Worm (Caenorhabditis elegans): Measurements from ENCODE around the gene wnk-1.

Gene wnk-1

DNA sequence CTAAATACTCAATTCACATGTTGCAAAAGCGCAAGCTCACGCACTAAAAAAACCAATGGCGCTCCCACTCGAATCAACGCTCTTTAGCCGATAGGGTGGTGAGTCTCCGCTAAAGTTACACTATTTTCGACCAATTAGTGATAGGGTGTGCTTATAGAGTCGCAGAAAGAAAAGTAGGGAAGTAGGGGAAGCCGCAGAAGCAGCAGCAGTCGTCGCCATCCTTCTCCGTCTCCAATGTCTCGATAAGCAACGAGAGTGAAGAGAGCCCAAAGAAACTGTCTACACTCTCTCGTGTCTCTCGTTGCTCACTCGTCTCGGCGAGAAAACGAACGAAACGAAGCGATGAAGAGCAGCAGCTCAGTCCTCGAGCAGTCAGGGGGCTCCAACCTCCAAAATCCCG lies 3.1 kb upstream of the wnk-1 start (continued):
- TF ChIP-seq ztf-7 (tag; optimal IDR thresholded peaks at IDR 0.05), result no peak
- no peak for TF ChIP-seq daf-12 (tag; optimal IDR thresholded peaks at IDR 0.05)
- no peak for TF ChIP-seq zip-11 (GFP tag; IDR thresholded peaks at IDR 0.05)
- TF ChIP-seq lim-7 (GFP tag; IDR thresholded peaks at IDR 0.05), result 0 out of 2 replicates have a peak, but pooled peaks have one; percentile 5
- peak; percentile 97 for TF ChIP-seq aha-1 (tag)
- TF ChIP-seq daf-19 (GFP tag; conservative IDR thresholded peaks at IDR 0.05), result no peak
- peak in 1 of 2 experiments; percentile 69 for TF ChIP-seq hif-1 (tag; optimal IDR thresholded peaks at IDR 0.05)
- TF ChIP-seq spr-3 (GFP tag; optimal IDR thresholded peaks at IDR 0.05), result no peak
- TF ChIP-seq egl-43 (GFP tag; IDR thresholded peaks at IDR 0.05), result peak; percentile 82
- no peak for TF ChIP-seq Y75B8A.6 (GFP tag; IDR thresholded peaks at IDR 0.05)
- TF ChIP-seq fos-1 (tag; optimal IDR thresholded peaks at IDR 0.05), result no peak
- no peak for TF ChIP-seq R02D3.7 (tag; optimal IDR thresholded peaks at IDR 0.05)
- TF ChIP-seq ces-1 (GFP tag; optimal IDR thresholded peaks at IDR 0.05), result peak; percentile 26
- peak; percentile 56 for TF ChIP-seq mep-1 (tag; optimal IDR thresholded peaks at IDR 0.05)
- TF ChIP-seq nhr-41 (GFP tag; IDR thresholded peaks at IDR 0.05), result no peak
- no peak for TF ChIP-seq ztf-11 (tag; optimal IDR thresholded peaks at IDR 0.05)
- no peak for TF ChIP-seq nhr-237 (tag; optimal IDR thresholded peaks at IDR 0.05)
- no peak for TF ChIP-seq dmd-8 (GFP tag; IDR thresholded peaks at IDR 0.05)
- no peak for TF ChIP-seq cey-2 (tag; optimal IDR thresholded peaks at IDR 0.05; ENCODE audit: borderline replicate concordance, insufficient read depth)
- no peak for TF ChIP-seq Y5F2A.4 (GFP tag; optimal IDR thresholded peaks at IDR 0.05)
- TF ChIP-seq lin-29 (GFP tag; IDR thresholded peaks at IDR 0.05), result no peak
- no peak for TF ChIP-seq mxl-2 (GFP tag; conservative IDR thresholded peaks at IDR 0.05)
- TF ChIP-seq dmd-9 (GFP tag; IDR thresholded peaks at IDR 0.05), result no peak
- TF ChIP-seq aly-2 (tag; optimal IDR thresholded peaks at IDR 0.05), result no peak
- peak; percentile 67 for TF ChIP-seq hlh-11 (tag; optimal IDR thresholded peaks at IDR 0.05)
- no peak for TF ChIP-seq Y105C5A.15 (GFP tag; IDR thresholded peaks at IDR 0.05)
- no peak for TF ChIP-seq ceh-62 (tag; optimal IDR thresholded peaks at IDR 0.05)
- TF ChIP-seq zfp-2 (tag; optimal IDR thresholded peaks at IDR 0.05), result no peak
- TF ChIP-seq dve-1 (tag; optimal IDR thresholded peaks at IDR 0.05; ENCODE audit: insufficient read depth), result peak; percentile 50
- peak; percentile 77; the same call in 1 of the 2 replicates for TF ChIP-seq ceh-20 (GFP tag; IDR thresholded peaks at IDR 0.05)
- peak; percentile 74 for TF ChIP-seq hlh-30 (tag; optimal IDR thresholded peaks at IDR 0.05; ENCODE audit: insufficient read depth)
- TF ChIP-seq daf-8 (GFP tag; IDR thresholded peaks at IDR 0.05), result no peak
- peak; percentile 65; the same call in 1 of the 2 replicates for TF ChIP-seq tra-1 (GFP tag; IDR thresholded peaks at IDR 0.05)
- TF ChIP-seq ceh-82 (tag; optimal IDR thresholded peaks at IDR 0.05), result no peak
- TF ChIP-seq lin-1 (GFP tag; IDR thresholded peaks at IDR 0.05), result peak; percentile 49; the same call in 1 of the 2 replicates
- no peak for TF ChIP-seq mdt-29 (GFP tag; IDR thresholded peaks at IDR 0.05)
- no peak for TF ChIP-seq madf-5 (GFP tag; IDR thresholded peaks at IDR 0.05)
- peak; percentile 16 for TF ChIP-seq F37D6.2 (tag; optimal IDR thresholded peaks at IDR 0.05)
- TF ChIP-seq saeg-2 (GFP tag; IDR thresholded peaks at IDR 0.05), result 0 out of 2 replicates have a peak, but pooled peaks have one; percentile 8
- peak; percentile 52; the same call in 1 of the 2 replicates for TF ChIP-seq vab-7 (GFP tag; IDR thresholded peaks at IDR 0.05)
- TF ChIP-seq unc-39 (tag; optimal IDR thresholded peaks at IDR 0.05), result no peak
- no peak for TF ChIP-seq nhr-6 (tag; optimal IDR thresholded peaks at IDR 0.05)
- TF ChIP-seq madf-9 (GFP tag; conservative IDR thresholded peaks at IDR 0.05), result no peak
- no peak for TF ChIP-seq T26A8.4 (GFP tag; IDR thresholded peaks at IDR 0.05)
- no peak for TF ChIP-seq nhr-102 (tag; optimal IDR thresholded peaks at IDR 0.05)
- no peak for TF ChIP-seq skn-1 (tag; optimal IDR thresholded peaks at IDR 0.05)
- peak; percentile 5 for TF ChIP-seq fkh-10 (GFP tag; optimal IDR thresholded peaks at IDR 0.05)
- TF ChIP-seq lir-3 (tag; optimal IDR thresholded peaks at IDR 0.05), result no peak
- TF ChIP-seq mdl-1 (tag; optimal IDR thresholded peaks at IDR 0.05), result peak in 1 of 2 experiments; percentile 45
- TF ChIP-seq unc-130 (GFP tag; optimal IDR thresholded peaks at IDR 0.05), result no peak
- TF ChIP-seq nhr-42 (GFP tag; IDR thresholded peaks at IDR 0.05), result 0 out of 2 replicates have a peak, but pooled peaks have one; percentile 33
- no peak for TF ChIP-seq ceh-28 (tag; optimal IDR thresholded peaks at IDR 0.05)
